Worm (Caenorhabditis elegans): ENCODE measurements around the gene B0228.6.

Gene B0228.6

DNA sequence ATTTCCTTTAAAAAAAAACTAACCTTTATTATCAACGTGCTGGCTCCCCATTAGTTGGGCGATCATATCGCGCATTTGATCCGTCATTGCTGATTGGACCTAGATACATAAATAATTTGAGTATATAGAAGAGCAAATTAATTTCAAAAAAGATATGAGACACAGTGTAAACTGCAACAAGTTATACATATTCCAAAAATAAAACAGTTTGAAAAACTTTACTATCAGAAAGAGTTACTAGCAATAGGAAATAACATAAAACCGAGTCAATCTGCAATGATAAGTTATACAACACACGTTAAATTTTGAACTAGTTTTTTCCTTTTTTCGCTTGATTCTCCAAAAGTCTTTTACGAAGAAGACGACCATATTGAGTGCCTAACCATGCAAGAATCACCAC is 47.6 kb downstream of the B0228.6 start, which contains the start of gene luc-7L:
Gene luc-7L (minus strand): TSS at position 101 of the 400 bp plus-strand sequence.
- TF ChIP-seq med-1 (GFP tag; optimal IDR thresholded peaks at IDR 0.05; ENCODE audit: insufficient read depth) (no peak), ztf-23 (GFP tag; IDR thresholded peaks at IDR 0.05) (no peak), flt-1 (GFP tag; IDR thresholded peaks at IDR 0.05) (no peak), tab-1 (GFP tag; IDR thresholded peaks at IDR 0.05) (no peak)

DNA sequence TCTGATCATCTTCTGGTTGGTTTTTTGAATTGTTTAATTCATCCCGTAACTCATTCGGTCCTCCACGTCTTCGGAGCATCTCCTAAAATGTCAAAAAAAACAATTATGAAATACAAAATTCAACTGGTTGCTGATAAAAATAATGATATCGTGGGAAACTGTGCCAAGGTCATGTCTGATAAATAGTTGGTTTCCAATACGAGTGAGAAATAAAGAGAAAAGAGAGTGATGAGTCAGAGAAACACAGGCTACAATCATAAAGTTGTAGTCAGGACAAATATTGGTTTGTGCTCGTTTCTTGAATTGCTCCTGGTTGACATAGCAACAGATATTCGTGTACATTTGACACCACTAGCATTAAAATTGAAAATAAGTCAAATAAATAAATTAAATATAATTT is 49.8 kb downstream of the B0228.6 start, which contains the start of gene B0495.7:
Gene B0495.7 (minus strand): TSS at position 82 of the 400 bp plus-strand sequence.
- TF ChIP-seq cog-1 (tag; optimal IDR thresholded peaks at IDR 0.05) (no peak), med-1 (GFP tag; optimal IDR thresholded peaks at IDR 0.05; ENCODE audit: insufficient read depth) (no peak), ref-1 (GFP tag; conservative IDR thresholded peaks at IDR 0.05) (no peak), ztf-29 (GFP tag; IDR thresholded peaks at IDR 0.05) (no peak), klf-2 (GFP tag; conservative IDR thresholded peaks at IDR 0.05) (no peak), T22C8.4 (GFP tag; IDR thresholded peaks at IDR 0.05) (no peak), ztf-23 (GFP tag; IDR thresholded peaks at IDR 0.05) (no peak), flt-1 (GFP tag; IDR thresholded peaks at IDR 0.05) (no peak), tab-1 (GFP tag; IDR thresholded peaks at IDR 0.05) (no peak)

DNA sequence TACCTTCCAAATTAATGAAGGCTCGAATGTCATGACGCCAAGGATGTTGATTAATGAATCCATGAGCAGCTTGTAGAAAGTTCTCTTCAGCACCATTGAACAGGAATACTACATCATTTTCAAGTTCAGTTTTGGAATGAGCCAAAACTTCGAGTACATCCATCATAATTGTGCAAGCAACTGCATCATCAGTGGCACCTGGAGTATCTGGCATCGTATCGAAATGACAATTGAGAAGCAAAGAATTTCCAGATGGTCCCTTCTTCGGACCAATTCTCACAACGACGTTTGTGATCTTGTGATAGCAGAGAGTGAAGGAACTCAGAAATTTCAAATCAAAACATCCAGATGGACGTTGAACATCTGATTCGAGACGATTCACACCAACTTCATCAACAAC is 50.6 kb downstream of the B0228.6 start:
- TF ChIP-seq ztf-23 (GFP tag; IDR thresholded peaks at IDR 0.05) (no peak), klf-2 (GFP tag; conservative IDR thresholded peaks at IDR 0.05) (no peak), med-1 (GFP tag; optimal IDR thresholded peaks at IDR 0.05; ENCODE audit: insufficient read depth) (no peak), ref-1 (GFP tag; conservative IDR thresholded peaks at IDR 0.05) (no peak), T22C8.4 (GFP tag; IDR thresholded peaks at IDR 0.05) (no peak), tab-1 (GFP tag; IDR thresholded peaks at IDR 0.05) (no peak), ztf-29 (GFP tag; IDR thresholded peaks at IDR 0.05) (no peak), flt-1 (GFP tag; IDR thresholded peaks at IDR 0.05) (no peak), cog-1 (tag; optimal IDR thresholded peaks at IDR 0.05) (no peak)
